Worm (Caenorhabditis elegans): ENCODE results near the gene lin-48.

Gene lin-48

DNA sequence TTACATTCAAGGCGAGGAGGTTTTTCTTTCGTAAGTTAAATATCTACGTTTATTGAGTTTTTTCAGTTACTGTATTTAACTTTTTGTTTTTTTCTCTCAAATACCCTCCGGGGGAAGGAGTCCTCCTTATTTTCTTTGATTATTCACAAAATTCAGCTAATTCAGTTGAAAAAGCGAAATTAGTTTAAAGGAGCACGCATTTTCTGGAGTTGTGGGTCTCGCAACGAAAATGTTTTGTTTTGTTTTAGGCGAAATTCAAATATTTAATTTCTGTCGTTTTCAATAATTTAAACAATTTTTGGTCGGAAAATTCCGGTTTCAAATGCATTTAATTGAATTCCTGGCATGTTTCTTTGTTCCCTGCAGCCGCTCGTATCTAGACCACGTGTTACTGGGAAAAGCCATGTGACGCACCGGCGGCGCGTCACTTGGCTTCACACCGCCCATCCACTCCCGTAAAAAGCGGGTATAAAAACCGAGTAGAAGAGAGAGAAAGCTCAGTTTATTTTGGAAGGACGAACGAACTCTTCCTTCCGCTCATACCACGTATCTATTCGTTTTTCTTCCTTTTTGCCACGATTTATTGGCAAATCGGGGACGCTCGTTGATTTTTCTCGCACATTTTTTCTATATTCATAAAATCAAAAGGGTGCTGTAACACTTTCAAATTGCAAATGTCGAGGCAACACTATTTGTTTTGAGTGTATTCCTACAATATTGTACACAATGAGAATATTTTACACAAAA lies 9.6 kb upstream of the lin-48 start:
- no peak for TF ChIP-seq daf-12 (tag; optimal IDR thresholded peaks at IDR 0.05)
- peak; percentile 78 for TF ChIP-seq ama-1 (optimal IDR thresholded peaks at IDR 0.05)
- TF ChIP-seq nfya-1 (tag; optimal IDR thresholded peaks at IDR 0.05; ENCODE audit: insufficient read depth): peak; percentile 13

DNA sequence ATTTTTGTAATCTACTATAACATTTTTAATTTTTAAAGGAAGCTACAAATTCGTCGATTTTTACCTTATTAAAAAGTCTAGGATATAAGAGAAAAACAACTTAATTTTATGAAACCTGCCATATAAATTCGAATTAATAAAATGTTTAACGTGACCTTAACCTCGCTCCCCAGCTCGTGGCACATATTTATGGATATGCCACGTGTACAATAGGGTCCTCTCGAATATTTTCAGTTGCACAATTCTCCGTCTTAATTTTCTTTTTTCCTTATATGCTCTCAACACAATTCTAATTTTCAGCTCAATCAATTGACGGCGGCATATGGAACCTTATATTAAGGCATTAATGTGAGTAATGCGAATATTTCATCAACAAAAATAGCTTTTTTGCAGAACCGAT lies 8.9 kb upstream of the lin-48 start, which contains the start of gene F34D10.4:
Gene F34D10.4, plus strand, starts transcription at position 301 of the 400 bp plus-strand sequence.
- no peak for TF ChIP-seq pqm-1 (tag; optimal IDR thresholded peaks at IDR 0.05)
- no peak for TF ChIP-seq eor-1 (tag; optimal IDR thresholded peaks at IDR 0.05)
- no peak for TF ChIP-seq nhr-25 (tag; optimal IDR thresholded peaks at IDR 0.05)
- peak; percentile 50 for TF ChIP-seq nhr-43 (tag; optimal IDR thresholded peaks at IDR 0.05; ENCODE audit: poor library complexity, severe bottlenecking)
- TF ChIP-seq ztf-11 (tag; optimal IDR thresholded peaks at IDR 0.05): no peak
- no peak for TF ChIP-seq unc-62 (GFP tag; optimal IDR thresholded peaks at IDR 0.05)

DNA sequence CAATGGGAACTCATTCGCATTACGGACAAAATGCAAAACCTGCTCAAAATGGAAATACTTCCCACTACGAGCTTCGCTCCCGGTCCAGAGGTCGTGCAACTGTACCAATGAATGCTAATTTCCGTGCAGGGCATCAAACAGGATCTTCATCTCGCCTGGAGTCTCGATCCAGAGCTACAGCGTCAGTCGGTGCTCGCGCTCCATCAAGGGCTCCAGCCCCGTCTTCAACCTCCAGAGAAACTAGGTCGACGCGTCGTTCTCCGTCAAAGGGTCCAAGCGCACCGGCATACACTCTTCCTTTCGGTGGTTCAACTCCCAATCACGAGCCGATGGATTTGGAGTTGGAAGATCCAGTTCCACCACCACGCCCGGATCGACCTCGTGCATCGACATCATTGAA lies 7.5 kb upstream of the lin-48 start:
- TF ChIP-seq ztf-4 (tag; optimal IDR thresholded peaks at IDR 0.05): no peak
- no peak for TF ChIP-seq elt-2 (tag; optimal IDR thresholded peaks at IDR 0.05)
- no peak for TF ChIP-seq nhr-77 (tag; optimal IDR thresholded peaks at IDR 0.05)
- no peak for TF ChIP-seq sea-2 (GFP tag; optimal IDR thresholded peaks at IDR 0.05)
- no peak for TF ChIP-seq mdl-1 (tag; optimal IDR thresholded peaks at IDR 0.05)
- no peak for TF ChIP-seq ceh-28 (tag; optimal IDR thresholded peaks at IDR 0.05)
- no peak for TF ChIP-seq eor-1 (tag; optimal IDR thresholded peaks at IDR 0.05)

DNA sequence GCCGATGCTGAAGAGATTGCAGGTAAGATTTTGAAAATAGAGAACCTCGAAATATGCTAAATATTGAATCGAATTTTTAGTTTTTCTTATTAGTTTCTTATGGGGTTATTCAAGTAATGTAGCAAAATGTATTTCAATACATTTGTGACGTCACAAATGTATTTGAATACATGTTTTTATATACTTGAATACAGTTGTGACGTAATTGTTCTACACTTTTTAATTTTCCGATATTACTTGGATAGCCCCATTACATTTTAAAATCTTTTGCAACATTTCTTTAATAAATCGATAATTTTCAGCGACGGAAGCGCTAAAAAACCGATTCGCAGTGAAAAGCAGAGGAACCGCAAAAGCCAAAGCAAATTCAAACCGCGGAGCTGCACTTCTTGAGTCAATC lies 6.9 kb upstream of the lin-48 start:
- no peak for TF ChIP-seq elt-3 (tag; optimal IDR thresholded peaks at IDR 0.05)

DNA sequence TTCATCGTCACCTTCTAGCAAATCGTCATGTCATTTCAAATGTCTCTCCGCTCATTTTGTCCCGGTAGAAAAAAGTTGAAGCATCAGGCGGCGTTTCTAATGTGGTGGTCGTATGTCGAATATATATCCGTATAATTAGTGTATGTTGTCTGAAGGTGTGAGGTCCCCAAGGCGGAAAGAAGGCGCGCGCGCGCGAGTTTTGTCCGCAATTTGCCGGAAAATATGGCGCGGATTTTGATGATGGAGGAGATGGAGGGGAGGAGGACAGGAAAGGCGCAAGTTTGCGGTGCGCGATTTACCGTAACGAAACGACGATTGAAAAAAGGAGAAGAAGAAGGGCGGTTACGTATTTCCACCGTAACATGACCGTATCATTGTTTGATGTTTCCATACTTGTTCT lies 3.1 kb upstream of the lin-48 start:
- TF ChIP-seq egl-5 (tag; optimal IDR thresholded peaks at IDR 0.05) (no peak), mdl-1 (tag; optimal IDR thresholded peaks at IDR 0.05) (no peak), jun-1 (tag; optimal IDR thresholded peaks at IDR 0.05) (no peak), ceh-16 (tag; optimal IDR thresholded peaks at IDR 0.05) (no peak), zag-1 (tag; optimal IDR thresholded peaks at IDR 0.05) (no peak), nhr-11 (tag; optimal IDR thresholded peaks at IDR 0.05) (no peak), ama-1 (optimal IDR thresholded peaks at IDR 0.05) (no peak), R02D3.7 (tag; optimal IDR thresholded peaks at IDR 0.05) (no peak), nhr-77 (tag; optimal IDR thresholded peaks at IDR 0.05) (no peak), nhr-12 (tag; optimal IDR thresholded peaks at IDR 0.05) (no peak), ZK546.5 (tag; optimal IDR thresholded peaks at IDR 0.05) (no peak), eor-1 (tag; optimal IDR thresholded peaks at IDR 0.05) (no peak), sea-2 (GFP tag; optimal IDR thresholded peaks at IDR 0.05) (no peak)

DNA sequence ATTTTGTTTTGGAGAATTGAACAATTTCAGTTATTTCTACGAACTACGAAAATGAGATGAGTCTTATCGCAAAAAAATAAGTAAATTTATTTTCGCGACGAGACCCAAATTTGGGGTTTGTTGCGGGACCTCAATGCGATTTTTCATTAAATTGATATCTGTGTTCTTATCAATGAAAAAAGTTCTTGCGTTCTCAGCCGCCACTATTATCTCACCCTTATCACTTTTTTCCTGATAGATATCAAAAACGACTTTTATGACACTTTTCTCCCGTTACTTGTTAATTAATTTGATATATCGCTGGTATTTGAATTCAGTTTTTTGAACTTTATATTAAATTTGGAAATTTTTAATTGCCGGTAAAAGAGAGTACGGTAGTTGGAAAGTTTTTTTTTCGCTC lies 1.9 kb upstream of the lin-48 start:
- TF ChIP-seq lsy-12 (tag; optimal IDR thresholded peaks at IDR 0.05) (no peak), unc-62 (GFP tag; optimal IDR thresholded peaks at IDR 0.05) (no peak), unc-39 (tag; optimal IDR thresholded peaks at IDR 0.05) (no peak), lin-39 (tag; optimal IDR thresholded peaks at IDR 0.05) (no peak), R02D3.7 (tag; optimal IDR thresholded peaks at IDR 0.05) (no peak)

DNA sequence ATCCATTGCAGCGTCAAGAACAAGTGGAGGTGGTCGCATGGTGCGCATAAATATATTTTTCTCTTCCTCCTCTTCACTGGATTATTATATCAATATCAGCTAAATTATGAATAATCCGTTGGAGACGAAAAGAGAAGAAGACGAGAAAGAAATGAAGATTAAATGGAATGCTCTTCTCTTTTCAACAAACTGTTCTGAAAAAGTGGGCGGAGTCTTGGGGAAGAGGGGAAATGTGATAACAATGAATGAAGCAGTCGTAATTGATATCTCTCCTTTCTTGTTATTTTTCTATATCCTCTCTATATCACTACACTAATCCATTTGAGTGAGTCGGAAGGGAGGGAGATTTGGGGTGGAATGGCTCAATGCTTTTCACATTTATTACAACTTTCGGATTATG lies 14.1 kb downstream of the lin-48 start, which contains the start of gene arcp-1:
Gene arcp-1, minus strand, starts transcription at position 101 of the 400 bp plus-strand sequence.
- no peak for TF ChIP-seq ceh-82 (tag; optimal IDR thresholded peaks at IDR 0.05)
- TF ChIP-seq jun-1 (tag; optimal IDR thresholded peaks at IDR 0.05): no peak
- no peak for TF ChIP-seq ztf-4 (tag; optimal IDR thresholded peaks at IDR 0.05)
- TF ChIP-seq fkh-2 (tag; optimal IDR thresholded peaks at IDR 0.05): no peak
- no peak for TF ChIP-seq nhr-43 (tag; optimal IDR thresholded peaks at IDR 0.05; ENCODE audit: poor library complexity, severe bottlenecking)
- no peak for TF ChIP-seq unc-39 (tag; optimal IDR thresholded peaks at IDR 0.05)
- TF ChIP-seq lsy-12 (tag; optimal IDR thresholded peaks at IDR 0.05): no peak
- no peak for TF ChIP-seq zag-1 (tag; optimal IDR thresholded peaks at IDR 0.05)
- no peak for TF ChIP-seq elt-2 (tag; optimal IDR thresholded peaks at IDR 0.05)
- no peak for TF ChIP-seq nhr-25 (tag; optimal IDR thresholded peaks at IDR 0.05)
- no peak for TF ChIP-seq skn-1 (tag; optimal IDR thresholded peaks at IDR 0.05)
- TF ChIP-seq ceh-28 (tag; optimal IDR thresholded peaks at IDR 0.05): no peak
- TF ChIP-seq mdl-1 (tag; optimal IDR thresholded peaks at IDR 0.05): no peak
